4 worm cellular contexts compared by ENCODE assay signal in genomic region chrIV:15693268-15693667, ce11.
A peak's percentile ranks its signal among the peaks of the same experiment; 100 is the strongest.
TF ChIP-seq lines count a peak whose summit lies in the region.

No protein-coding gene starts in this region.

TF ChIP-seq in whole organism, L1 larva, 84 proteins besides CTCF, POLR2A, EP300 and RAD21:
- TF ChIP-seq grh-1 (GFP tag; IDR thresholded peaks at IDR 0.05; lab: Robert Waterston, UW) (no peak), lin-35 (GFP tag; optimal IDR thresholded peaks at IDR 0.05; lab: Kevin White, UChicago) (no peak), hlh-17 (GFP tag; optimal IDR thresholded peaks at IDR 0.05; lab: Kevin White, UChicago; ENCODE audit: borderline replicate concordance) (no peak), lsy-2 (tag; optimal IDR thresholded peaks at IDR 0.05; lab: Kevin White, UChicago) (peak in 1 of 2 experiments; percentile 20), ztf-4 (tag; optimal IDR thresholded peaks at IDR 0.05; lab: Kevin White, UChicago) (no peak), dsc-1 (tag; optimal IDR thresholded peaks at IDR 0.05; lab: Kevin White, UChicago) (peak; percentile 51), vab-15 (tag; optimal IDR thresholded peaks at IDR 0.05; lab: Kevin White, UChicago) (no peak), egl-13 (tag; optimal IDR thresholded peaks at IDR 0.05; lab: Kevin White, UChicago) (no peak), sptf-1 (tag; optimal IDR thresholded peaks at IDR 0.05; lab: Kevin White, UChicago) (no peak), nhr-71 (tag; optimal IDR thresholded peaks at IDR 0.05; lab: Kevin White, UChicago) (peak; percentile 15), unc-30 (tag; optimal IDR thresholded peaks at IDR 0.05; lab: Kevin White, UChicago) (no peak), Y116A8C.19 (tag; optimal IDR thresholded peaks at IDR 0.05; lab: Kevin White, UChicago; ENCODE audit: borderline replicate concordance) (no peak), nhr-47 (tag; optimal IDR thresholded peaks at IDR 0.05; lab: Kevin White, UChicago) (peak; percentile 36), unc-130 (tag; optimal IDR thresholded peaks at IDR 0.05; lab: Kevin White, UChicago) (no peak), lin-14 (GFP tag; optimal IDR thresholded peaks at IDR 0.05; lab: Kevin White, UChicago) (peak; percentile 42), snu-23 (GFP tag; optimal IDR thresholded peaks at IDR 0.05; lab: Kevin White, UChicago) (peak; percentile 34), sox-4 (tag; optimal IDR thresholded peaks at IDR 0.05; lab: Kevin White, UChicago) (no peak), aha-1 (tag; optimal IDR thresholded peaks at IDR 0.05; lab: Kevin White, UChicago) (no peak), nhr-90 (tag; optimal IDR thresholded peaks at IDR 0.05; lab: Kevin White, UChicago; ENCODE audit: poor library complexity) (peak; percentile 40), tbx-2 (tag; optimal IDR thresholded peaks at IDR 0.05; lab: Kevin White, UChicago) (no peak), ceh-8 (GFP tag; optimal IDR thresholded peaks at IDR 0.05; lab: Kevin White, UChicago) (no peak), F16B12.6 (tag; optimal IDR thresholded peaks at IDR 0.05; lab: Kevin White, UChicago) (no peak)

TF ChIP-seq in whole organism, L3 larva, 47 proteins besides CTCF, POLR2A, EP300 and RAD21:
- TF ChIP-seq snpc-4 (tag; optimal IDR thresholded peaks at IDR 0.05; lab: Kevin White, UChicago) (peak; percentile 36), nhr-43 (tag; optimal IDR thresholded peaks at IDR 0.05; lab: Kevin White, UChicago; ENCODE audit: poor library complexity, severe bottlenecking) (peak; percentile 36), nfya-1 (tag; optimal IDR thresholded peaks at IDR 0.05; lab: Kevin White, UChicago; ENCODE audit: insufficient read depth) (peak; percentile 29), ZK546.5 (tag; optimal IDR thresholded peaks at IDR 0.05; lab: Kevin White, UChicago) (no peak), eor-1 (tag; optimal IDR thresholded peaks at IDR 0.05; lab: Kevin White, UChicago) (no peak), lsy-12 (tag; optimal IDR thresholded peaks at IDR 0.05; lab: Kevin White, UChicago) (no peak), sea-2 (GFP tag; optimal IDR thresholded peaks at IDR 0.05; lab: Kevin White, UChicago) (no peak), daf-12 (tag; optimal IDR thresholded peaks at IDR 0.05; lab: Kevin White, UChicago) (no peak), mdl-1 (tag; optimal IDR thresholded peaks at IDR 0.05; lab: Kevin White, UChicago) (no peak), skn-1 (tag; optimal IDR thresholded peaks at IDR 0.05; lab: Kevin White, UChicago) (no peak), hmg-11 (tag; optimal IDR thresholded peaks at IDR 0.05; lab: Kevin White, UChicago) (peak; percentile 53), aly-2 (tag; optimal IDR thresholded peaks at IDR 0.05; lab: Kevin White, UChicago) (no peak), tbx-2 (tag; optimal IDR thresholded peaks at IDR 0.05; lab: Kevin White, UChicago) (no peak), nhr-11 (tag; optimal IDR thresholded peaks at IDR 0.05; lab: Kevin White, UChicago) (no peak)

TF ChIP-seq in whole organism, L4 larva, 104 proteins besides CTCF, POLR2A, EP300 and RAD21 (continues in another document):
- peak; percentile 79 for TF ChIP-seq pha-4 (GFP tag; IDR thresholded peaks at IDR 0.05; lab: Robert Waterston, UW)
- TF ChIP-seq pha-4 (tag; optimal IDR thresholded peaks at IDR 0.05; lab: Kevin White, UChicago), result no peak
- no peak for TF ChIP-seq ceh-44 (GFP tag; IDR thresholded peaks at IDR 0.05; lab: Robert Waterston, UW)
- peak; percentile 35 for TF ChIP-seq gei-8 (GFP tag; optimal IDR thresholded peaks at IDR 0.05; lab: Kevin White, UChicago)
- TF ChIP-seq aha-1 (tag; lab: Kevin White, UChicago), result peak; percentile 39
- peak; percentile 45 for TF ChIP-seq spr-1 (tag; optimal IDR thresholded peaks at IDR 0.05; lab: Kevin White, UChicago)
- TF ChIP-seq duxl-1 (tag; optimal IDR thresholded peaks at IDR 0.05; lab: Kevin White, UChicago; ENCODE audit: poor library complexity), result peak; percentile 34
- no peak for TF ChIP-seq hlh-11 (tag; optimal IDR thresholded peaks at IDR 0.05; lab: Kevin White, UChicago)
- peak; percentile 45 for TF ChIP-seq sdz-12 (GFP tag; optimal IDR thresholded peaks at IDR 0.05; lab: Kevin White, UChicago)
- TF ChIP-seq daf-16 (GFP tag; optimal IDR thresholded peaks at IDR 0.05; lab: Kevin White, UChicago), result peak; percentile 27 to 87
- no peak for TF ChIP-seq daf-16 (tag; optimal IDR thresholded peaks at IDR 0.05; lab: Kevin White, UChicago)
- peak; percentile 87 for TF ChIP-seq mdt-29 (GFP tag; IDR thresholded peaks at IDR 0.05; lab: Robert Waterston, UW)
- no peak for TF ChIP-seq mep-1 (tag; optimal IDR thresholded peaks at IDR 0.05; lab: Kevin White, UChicago)
- peak in 1 of 2 experiments; percentile 21 for TF ChIP-seq hif-1 (tag; optimal IDR thresholded peaks at IDR 0.05; lab: Kevin White, UChicago)
- no peak for TF ChIP-seq zip-2 (tag; optimal IDR thresholded peaks at IDR 0.05; lab: Kevin White, UChicago)
- TF ChIP-seq aly-2 (tag; optimal IDR thresholded peaks at IDR 0.05; lab: Kevin White, UChicago), result no peak
- no peak for TF ChIP-seq nhr-42 (GFP tag; IDR thresholded peaks at IDR 0.05; lab: Robert Waterston, UW)
- TF ChIP-seq mxl-2 (GFP tag; conservative IDR thresholded peaks at IDR 0.05; lab: Robert Waterston, UW), result no peak
- TF ChIP-seq T26A8.4 (GFP tag; IDR thresholded peaks at IDR 0.05; lab: Robert Waterston, UW), result peak; percentile 38; the same call in 1 of the 2 replicates
- no peak for TF ChIP-seq jun-1 (tag; optimal IDR thresholded peaks at IDR 0.05; lab: Kevin White, UChicago)
- peak; percentile 83 for TF ChIP-seq F49E8.2 (tag; optimal IDR thresholded peaks at IDR 0.05; lab: Kevin White, UChicago; ENCODE audit: borderline replicate concordance)
- no peak for TF ChIP-seq daf-12 (tag; optimal IDR thresholded peaks at IDR 0.05; lab: Kevin White, UChicago)
- peak; percentile 83; the same call in 1 of the 2 replicates for TF ChIP-seq F26F4.8 (GFP tag; conservative IDR thresholded peaks at IDR 0.05; lab: Robert Waterston, UW)
- peak; percentile 63 for TF ChIP-seq snpc-4 (tag; optimal IDR thresholded peaks at IDR 0.05; lab: Kevin White, UChicago)
- peak in 1 of 2 experiments; percentile 14 for TF ChIP-seq lsy-2 (tag; optimal IDR thresholded peaks at IDR 0.05; lab: Kevin White, UChicago)
- 0 out of 2 replicates have a peak, but pooled peaks have one; percentile 28 for TF ChIP-seq lin-1 (GFP tag; IDR thresholded peaks at IDR 0.05; lab: Robert Waterston, UW)
- no peak for TF ChIP-seq nhr-76 (tag; optimal IDR thresholded peaks at IDR 0.05; lab: Kevin White, UChicago)
- TF ChIP-seq dve-1 (tag; optimal IDR thresholded peaks at IDR 0.05; lab: Kevin White, UChicago; ENCODE audit: insufficient read depth), result peak; percentile 9
- peak; percentile 49; the same call in 1 of the 2 replicates for TF ChIP-seq ZK337.2 (GFP tag; IDR thresholded peaks at IDR 0.05; lab: Robert Waterston, UW)

TF ChIP-seq in whole organism, young adult, 124 proteins besides CTCF, POLR2A, EP300 and RAD21 (continues in another document):
- TF ChIP-seq snpc-1.3 (tag; optimal IDR thresholded peaks at IDR 0.05; lab: Kevin White, UChicago; ENCODE audit: insufficient read depth), result peak; percentile 86
- no peak for TF ChIP-seq dpff-1 (tag; optimal IDR thresholded peaks at IDR 0.05; lab: Kevin White, UChicago)
- peak; percentile 28; the same call in 1 of the 2 replicates for TF ChIP-seq Y56A3A.18 (GFP tag; IDR thresholded peaks at IDR 0.05; lab: Robert Waterston, UW)
- 0 out of 2 replicates have a peak, but pooled peaks have one; percentile 29 for TF ChIP-seq nfyb-1 (GFP tag; IDR thresholded peaks at IDR 0.05; lab: Robert Waterston, UW)
- no peak for TF ChIP-seq ama-1 (optimal IDR thresholded peaks at IDR 0.05; lab: Kevin White, UChicago)
- peak in 1 of 2 experiments; percentile 52 for TF ChIP-seq ama-1 (GFP tag; optimal IDR thresholded peaks at IDR 0.05; lab: Kevin White, UChicago)
- TF ChIP-seq lin-54 (GFP tag; optimal IDR thresholded peaks at IDR 0.05; lab: Kevin White, UChicago), result peak; percentile 46
- peak; percentile 0 for TF ChIP-seq ztf-26 (tag; optimal IDR thresholded peaks at IDR 0.05; lab: Kevin White, UChicago)
- TF ChIP-seq F57A8.1 (GFP tag; optimal IDR thresholded peaks at IDR 0.05; lab: Kevin White, UChicago), result peak; percentile 43
- peak; percentile 81 for TF ChIP-seq hsf-1 (GFP tag; IDR thresholded peaks at IDR 0.05; lab: Robert Waterston, UW)
- peak; percentile 8 for TF ChIP-seq repo-1 (tag; optimal IDR thresholded peaks at IDR 0.05; lab: Kevin White, UChicago)
- TF ChIP-seq F22D6.2 (tag; optimal IDR thresholded peaks at IDR 0.05; lab: Kevin White, UChicago), result no peak
- no peak for TF ChIP-seq Y53G8AR.9 (GFP tag; conservative IDR thresholded peaks at IDR 0.05; lab: Robert Waterston, UW)
- peak; percentile 79 for TF ChIP-seq rpc-1 (optimal IDR thresholded peaks at IDR 0.05; lab: Kevin White, UChicago)
- TF ChIP-seq rpc-1 (tag; optimal IDR thresholded peaks at IDR 0.05; lab: Kevin White, UChicago), result peak; percentile 95
- TF ChIP-seq efl-1 (GFP tag; optimal IDR thresholded peaks at IDR 0.05; lab: Kevin White, UChicago), result peak; percentile 8
- TF ChIP-seq ztf-3 (GFP tag; optimal IDR thresholded peaks at IDR 0.05; lab: Kevin White, UChicago), result no peak
- 0 out of 2 replicates have a peak, but pooled peaks have one; percentile 8 for TF ChIP-seq egrh-3 (GFP tag; IDR thresholded peaks at IDR 0.05; lab: Robert Waterston, UW)
- TF ChIP-seq unc-62 (GFP tag; optimal IDR thresholded peaks at IDR 0.05; lab: Kevin White, UChicago), result no peak
- TF ChIP-seq nhr-80 (tag; optimal IDR thresholded peaks at IDR 0.05; lab: Kevin White, UChicago), result no peak
- TF ChIP-seq die-1 (tag; optimal IDR thresholded peaks at IDR 0.05; lab: Kevin White, UChicago), result peak; percentile 83
- TF ChIP-seq hlh-26 (GFP tag; conservative IDR thresholded peaks at IDR 0.05; lab: Robert Waterston, UW), result no peak
- peak; percentile 10 for TF ChIP-seq fkh-3 (tag; optimal IDR thresholded peaks at IDR 0.05; lab: Kevin White, UChicago)
- TF ChIP-seq aptf-3 (GFP tag; IDR thresholded peaks at IDR 0.05; lab: Robert Waterston, UW), result no peak
- no peak for TF ChIP-seq C06A6.2 (GFP tag; conservative IDR thresholded peaks at IDR 0.05; lab: Robert Waterston, UW)
- no peak for TF ChIP-seq attf-3 (GFP tag; conservative IDR thresholded peaks at IDR 0.05; lab: Robert Waterston, UW)
- TF ChIP-seq F23B12.7 (tag; optimal IDR thresholded peaks at IDR 0.05; lab: Kevin White, UChicago; ENCODE audit: insufficient read depth), result peak; percentile 59
- TF ChIP-seq F37B4.10 (GFP tag; IDR thresholded peaks at IDR 0.05; lab: Robert Waterston, UW), result no peak
- TF ChIP-seq F55B11.4 (tag; optimal IDR thresholded peaks at IDR 0.05; lab: Kevin White, UChicago; ENCODE audit: borderline replicate concordance, insufficient read depth), result no peak
- peak; percentile 85 for TF ChIP-seq ztf-18 (tag; optimal IDR thresholded peaks at IDR 0.05; lab: Kevin White, UChicago)
- TF ChIP-seq chd-7 (tag; optimal IDR thresholded peaks at IDR 0.05; lab: Kevin White, UChicago), result peak; percentile 48
- peak; percentile 86 for TF ChIP-seq B0261.1 (tag; optimal IDR thresholded peaks at IDR 0.05; lab: Kevin White, UChicago)
- TF ChIP-seq attf-6 (GFP tag; IDR thresholded peaks at IDR 0.05; lab: Robert Waterston, UW), result peak; percentile 100
- no peak for TF ChIP-seq F57C9.4 (tag; optimal IDR thresholded peaks at IDR 0.05; lab: Kevin White, UChicago)
